Fruit fly (Drosophila melanogaster) whole organism, embryonic: Measurements from ENCODE around the gene Lim3.

Source experiments
- Blimp-1 ChIP-seq: fragments of 200-800 bp; sonication (Bioruptor generic); optimal IDR thresholded peaks from 3 replicates; lab custom pipeline; 2018; ENCODE audit warnings: missing biosample characterization, missing genetic modification characterization, mild to moderate bottlenecking, moderate library complexity, missing genetic modification reagents
- CG11696 ChIP-seq: fragments of 200-800 bp; sonication (Bioruptor generic); IDR thresholded peaks from 2 replicates; pipeline ENCODE4 v1.3.6; 2022; ENCODE audit warnings: missing biosample characterization, missing genetic modification characterization
- CG14667 ChIP-seq: fragments of 200-800 bp; sonication (Bioruptor generic); IDR thresholded peaks from 2 replicates; pipeline ENCODE4 v1.3.6; 2022; ENCODE audit warnings: missing biosample characterization, missing genetic modification characterization
- CG1832 ChIP-seq: fragments of 200-800 bp; sonication (Bioruptor generic); optimal IDR thresholded peaks from 2 replicates; lab custom pipeline; 2017; ENCODE audit warnings: missing biosample characterization, mild to moderate bottlenecking, missing genetic modification characterization, inconsistent platforms
- CG34422 ChIP-seq: fragments of 200-800 bp; sonication (Bioruptor generic); IDR thresholded peaks from 3 replicates; pipeline ENCODE4 v1.3.6; 2022; ENCODE audit warnings: missing biosample characterization, missing genetic modification characterization
- Doc3 ChIP-seq: fragments of 200-800 bp; sonication (Bioruptor generic); IDR thresholded peaks from 3 replicates; pipeline ENCODE4 v1.3.6; 2022; ENCODE audit warnings: missing biosample characterization, missing genetic modification characterization; ENCODE audit not compliant: partially characterized antibody
- HLH3B ChIP-seq: fragments of 200-800 bp; sonication (Bioruptor generic); IDR thresholded peaks from 2 replicates; pipeline ENCODE4 v1.3.6; 2022; ENCODE audit warnings: missing biosample characterization, missing genetic modification characterization
- Lpt ChIP-seq: fragments of >200 bp; optimal IDR thresholded peaks from 2 replicates; lab custom pipeline; 2018; ENCODE audit warnings: missing biosample characterization, missing genetic modification characterization
- Myb ChIP-seq: fragments of 200-800 bp; sonication (Bioruptor generic); optimal IDR thresholded peaks from 2 replicates; lab custom pipeline; 2016; ENCODE audit warnings: missing biosample characterization, missing genetic modification characterization
- kni ChIP-seq: fragments of 200-800 bp; sonication (Bioruptor generic); optimal IDR thresholded peaks from 3 replicates; lab custom pipeline; 2017; ENCODE audit warnings: mild to moderate bottlenecking, missing biosample characterization, missing genetic modification reagents, missing genetic modification characterization
- lbe ChIP-seq: fragments of 200-800 bp; sonication (Bioruptor generic); optimal IDR thresholded peaks from 2 replicates; lab custom pipeline; 2016; ENCODE audit warnings: missing biosample characterization, mild to moderate bottlenecking, missing genetic modification characterization
- slp2 ChIP-seq: fragments of 200-800 bp; sonication (Bioruptor generic); optimal IDR thresholded peaks from 2 replicates; lab custom pipeline; 2016; ENCODE audit warnings: missing biosample characterization, missing genetic modification characterization
- trh ChIP-seq: fragments of 200-800 bp; sonication (Bioruptor generic); optimal IDR thresholded peaks from 2 replicates; lab custom pipeline; 2016; ENCODE audit warnings: missing biosample characterization, missing genetic modification characterization

- TF ChIP-seq Blimp-1 (GFP tag; lab: Kevin White, UChicago) (no peak), trh (GFP tag; lab: Kevin White, UChicago) (no peak), lbe (GFP tag; lab: Kevin White, UChicago) (no peak), CG34422 (GFP tag; lab: Robert Waterston, UW) (no peak), kni (GFP tag; lab: Kevin White, UChicago) (peak; percentile 40), Doc3 (GFP tag; lab: Robert Waterston, UW) (no peak), CG1832 (GFP tag; lab: Kevin White, UChicago) (no peak), Myb (GFP tag; lab: Kevin White, UChicago) (no peak), Lpt (GFP tag; lab: Kevin White, UChicago) (no peak), HLH3B (GFP tag; lab: Robert Waterston, UW) (no peak), CG14667 (GFP tag; lab: Robert Waterston, UW) (no peak), slp2 (no peak), CG11696 (GFP tag; lab: Robert Waterston, UW) (no peak)
Measured at dm6 chr2L:19103176-19103921, 4.9 kb downstream of the Lim3 start.
